Fruit fly (Drosophila melanogaster) whole organism, adult: ENCODE results near the gene CG33770.

Source experiments
- CG11617 ChIP-seq: fragments of 200-800 bp; sonication (Bioruptor generic); optimal IDR thresholded peaks from 2 replicates; lab custom pipeline; 2017; ENCODE audit warnings: mild to moderate bottlenecking, missing biosample characterization, missing genetic modification reagents, missing genetic modification characterization
- CG12768 ChIP-seq: fragments of 200-800 bp; sonication (Bioruptor generic); optimal IDR thresholded peaks from 2 replicates; lab custom pipeline; 2017; ENCODE audit warnings: missing biosample characterization, missing genetic modification characterization, mild to moderate bottlenecking, moderate library complexity, missing genetic modification reagents
- CG14711 ChIP-seq: fragments of 200-800 bp; sonication (Bioruptor generic); optimal IDR thresholded peaks from 2 replicates; lab custom pipeline; 2018; ENCODE audit warnings: missing biosample characterization, mild to moderate bottlenecking, missing genetic modification characterization, moderate library complexity
- CG1620 ChIP-seq: fragments of 200-800 bp; sonication (Bioruptor generic); optimal IDR thresholded peaks from 2 replicates; lab custom pipeline; 2016; ENCODE audit warnings: missing biosample characterization, missing genetic modification characterization
- CG33017 ChIP-seq: fragments of 200-800 bp; sonication (Bioruptor generic); optimal IDR thresholded peaks from 2 replicates; lab custom pipeline; 2018; ENCODE audit warnings: missing biosample characterization, mild to moderate bottlenecking, missing genetic modification characterization, moderate library complexity
- CG5204 ChIP-seq: fragments of 200-800 bp; sonication (Bioruptor generic); optimal IDR thresholded peaks from 2 replicates; lab custom pipeline; 2016; ENCODE audit warnings: missing biosample characterization, missing genetic modification characterization
- CG7045 ChIP-seq: fragments of 200-800 bp; sonication (Bioruptor generic); optimal IDR thresholded peaks from 2 replicates; lab custom pipeline; 2017; ENCODE audit warnings: missing biosample characterization, mild to moderate bottlenecking, missing genetic modification characterization
- CG7101 ChIP-seq: fragments of 200-800 bp; sonication (Bioruptor generic); optimal IDR thresholded peaks from 2 replicates; lab custom pipeline; 2018; ENCODE audit warnings: missing biosample characterization, mild to moderate bottlenecking, missing genetic modification characterization, moderate library complexity
- Clk ChIP-seq: fragments of 200-800 bp; sonication (Bioruptor generic); optimal IDR thresholded peaks from 2 replicates; lab custom pipeline; 2017; ENCODE audit warnings: missing biosample characterization, missing genetic modification characterization
- Crg-1 ChIP-seq: fragments of 200-800 bp; sonication (Bioruptor generic); optimal IDR thresholded peaks from 2 replicates; lab custom pipeline; 2016; ENCODE audit warnings: missing biosample characterization, missing genetic modification characterization
- Hr96 ChIP-seq: fragments of 200-800 bp; sonication (Bioruptor generic); optimal IDR thresholded peaks from 2 replicates; lab custom pipeline; 2016; ENCODE audit warnings: missing biosample characterization, missing genetic modification characterization
- Mnt ChIP-seq: fragments of 200-800 bp; sonication (Bioruptor generic); optimal IDR thresholded peaks from 2 replicates; lab custom pipeline; 2016; ENCODE audit warnings: missing biosample characterization, mild to moderate bottlenecking, missing genetic modification characterization
- bab1 ChIP-seq: fragments of 200-800 bp; sonication (Bioruptor generic); optimal IDR thresholded peaks from 3 replicates; lab custom pipeline; 2019; ENCODE audit warnings: missing biosample characterization, mild to moderate bottlenecking, missing genetic modification characterization, moderate library complexity
- cic ChIP-seq: fragments of 200-800 bp; sonication (Bioruptor generic); optimal IDR thresholded peaks from 2 replicates; lab custom pipeline; 2017; ENCODE audit warnings: missing biosample characterization, mild to moderate bottlenecking, missing genetic modification characterization, moderate library complexity
- cnc ChIP-seq, 2 experiments: fragments of >200 bp; optimal IDR thresholded peaks; 2 replicates each; lab custom pipeline; 2017
- kay ChIP-seq: fragments of 200-800 bp; sonication (Bioruptor generic); peaks from one replicate; lab custom pipeline; 2016; ENCODE audit warnings: missing biosample characterization, missing genetic modification characterization, borderline replicate concordance
- ovo ChIP-seq: fragments of 200-800 bp; sonication (Bioruptor generic); optimal IDR thresholded peaks from 2 replicates; lab custom pipeline; 2016; ENCODE audit warnings: missing biosample characterization, missing genetic modification characterization
- pad ChIP-seq: fragments of 200-800 bp; sonication (Bioruptor generic); optimal IDR thresholded peaks from 3 replicates; lab custom pipeline; 2017; ENCODE audit warnings: missing biosample characterization, missing genetic modification characterization, mild to moderate bottlenecking, moderate library complexity, missing genetic modification reagents
- tj ChIP-seq: fragments of 200-800 bp; sonication (Bioruptor generic); optimal IDR thresholded peaks from 3 replicates; lab custom pipeline; 2017; ENCODE audit warnings: missing biosample characterization, mild to moderate bottlenecking, missing genetic modification characterization, moderate library complexity
- toe ChIP-seq: fragments of 200-800 bp; sonication (Bioruptor generic); optimal IDR thresholded peaks from 2 replicates; lab custom pipeline; 2016; ENCODE audit warnings: missing biosample characterization, missing genetic modification characterization

Gene CG33770

dm6 chr3L:22665110-22665509 is 16.6 kb downstream of the CG33770 start:
- TF ChIP-seq ovo (GFP tag; lab: Kevin White, UChicago) (no peak), Crg-1 (GFP tag; lab: Kevin White, UChicago) (no peak), Clk (no peak), CG7045 (GFP tag; lab: Kevin White, UChicago) (no peak), cic (GFP tag; lab: Kevin White, UChicago) (no peak), CG11617 (GFP tag; lab: Kevin White, UChicago) (no peak)

- TF ChIP-seq Mnt (GFP tag; lab: Kevin White, UChicago) (no peak), CG5204 (no peak), toe (GFP tag; lab: Kevin White, UChicago) (no peak), kay (GFP tag; lab: Kevin White, UChicago) (no peak), CG14711 (no peak), cic (GFP tag; lab: Kevin White, UChicago) (no peak), tj (no peak), CG1620 (GFP tag; lab: Kevin White, UChicago) (no peak), ovo (GFP tag; lab: Kevin White, UChicago) (no peak), Clk (no peak), Crg-1 (GFP tag; lab: Kevin White, UChicago) (no peak), CG7101 (no peak), cnc (optimal IDR thresholded peaks at IDR 0.05; lab: Kevin White, UChicago) (no peak), Hr96 (GFP tag; lab: Kevin White, UChicago) (no peak), CG12768 (GFP tag; lab: Kevin White, UChicago) (no peak), bab1 (GFP tag; lab: Kevin White, UChicago) (no peak), CG7045 (GFP tag; lab: Kevin White, UChicago) (no peak), pad (no peak)
Observed at dm6 chr3L:22669275-22670006, 21.0 kb downstream of the CG33770 start, which contains the start of gene Jhbp6. TSS of gene Jhbp6 (plus strand) at chr3L:22669956.

- no peak for TF ChIP-seq Hr96 (GFP tag; lab: Kevin White, UChicago)
- TF ChIP-seq CG1620 (GFP tag; lab: Kevin White, UChicago), result no peak
- TF ChIP-seq cnc (optimal IDR thresholded peaks at IDR 0.05; lab: Kevin White, UChicago), result no peak
- no peak for TF ChIP-seq CG5204
- TF ChIP-seq kay (GFP tag; lab: Kevin White, UChicago), result no peak
- no peak for TF ChIP-seq toe (GFP tag; lab: Kevin White, UChicago)
- no peak for TF ChIP-seq CG14711
- no peak for TF ChIP-seq Mnt (GFP tag; lab: Kevin White, UChicago)
- no peak for TF ChIP-seq cic (GFP tag; lab: Kevin White, UChicago)
- TF ChIP-seq CG11617 (GFP tag; lab: Kevin White, UChicago), result no peak
- no peak for TF ChIP-seq Clk
Observed at dm6 chr3L:22670174-22670573, 21.7 kb downstream of the CG33770 start.

DNA sequence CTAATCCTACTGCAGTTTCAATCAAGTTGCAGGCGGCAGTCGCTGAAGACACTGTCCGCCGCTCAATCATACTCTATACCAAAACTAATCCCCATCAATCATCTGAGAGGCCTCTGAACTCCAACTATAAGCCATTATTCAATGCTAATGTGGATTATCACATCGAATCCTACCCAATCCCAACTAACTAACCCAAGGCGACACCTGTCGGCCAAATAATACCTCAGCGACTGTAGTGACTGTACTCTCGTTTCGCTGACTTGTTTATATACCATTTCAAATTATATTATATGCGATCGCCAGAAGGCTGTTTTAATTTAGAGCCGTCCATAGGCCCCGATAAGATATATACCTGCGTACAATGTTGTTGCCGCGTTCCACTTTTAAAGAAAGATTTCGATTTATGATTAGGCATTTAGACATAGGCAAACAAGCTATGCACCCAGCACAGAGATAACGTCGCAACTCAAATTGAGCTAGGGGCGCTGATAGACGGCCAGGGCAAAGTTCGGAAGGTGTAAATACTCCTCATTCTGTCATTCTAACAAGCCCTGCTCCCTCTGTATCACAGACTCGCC is 23.3 kb downstream of the CG33770 start:
- no peak for TF ChIP-seq ovo (GFP tag; lab: Kevin White, UChicago)
- no peak for TF ChIP-seq Hr96 (GFP tag; lab: Kevin White, UChicago)
- no peak for TF ChIP-seq Clk
- TF ChIP-seq pad, result no peak
- no peak for TF ChIP-seq CG11617 (GFP tag; lab: Kevin White, UChicago)
- no peak for TF ChIP-seq toe (GFP tag; lab: Kevin White, UChicago)
- TF ChIP-seq Crg-1 (GFP tag; lab: Kevin White, UChicago), result no peak
- no peak for TF ChIP-seq CG5204
- no peak for TF ChIP-seq Mnt (GFP tag; lab: Kevin White, UChicago)
- no peak for TF ChIP-seq CG1620 (GFP tag; lab: Kevin White, UChicago)
- no peak for TF ChIP-seq CG33017 (tag; lab: Kevin White, UChicago)
- no peak for TF ChIP-seq cnc (optimal IDR thresholded peaks at IDR 0.05; lab: Kevin White, UChicago)
- TF ChIP-seq CG12768 (GFP tag; lab: Kevin White, UChicago), result no peak
- TF ChIP-seq CG7101, result no peak
- no peak for TF ChIP-seq kay (GFP tag; lab: Kevin White, UChicago)
- no peak for TF ChIP-seq cic (GFP tag; lab: Kevin White, UChicago)
- TF ChIP-seq tj, result no peak
- no peak for TF ChIP-seq CG7045 (GFP tag; lab: Kevin White, UChicago)
- TF ChIP-seq CG14711, result no peak

DNA sequence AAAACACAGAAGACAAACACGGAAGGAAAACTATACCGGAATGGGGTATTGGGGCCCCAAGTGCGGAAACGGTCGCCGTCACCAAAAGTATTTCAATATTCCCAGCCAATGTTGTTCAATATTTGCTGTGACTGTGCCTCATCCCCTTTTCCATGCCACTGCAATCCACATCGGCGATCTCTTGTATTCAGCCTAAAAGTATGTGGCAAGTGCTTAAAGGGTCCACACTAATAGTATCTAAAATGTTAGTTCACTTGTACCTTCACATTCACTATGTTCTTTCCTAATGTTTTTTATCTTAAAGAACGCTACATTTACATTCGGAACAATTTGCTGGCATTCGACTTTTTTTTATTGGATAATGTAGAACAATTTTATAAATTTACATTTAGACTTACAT is 32.5 kb downstream of the CG33770 start:
- TF ChIP-seq bab1 (GFP tag; lab: Kevin White, UChicago) (no peak), CG12768 (GFP tag; lab: Kevin White, UChicago) (no peak), CG1620 (GFP tag; lab: Kevin White, UChicago) (no peak), toe (GFP tag; lab: Kevin White, UChicago) (no peak), kay (GFP tag; lab: Kevin White, UChicago) (no peak), Mnt (GFP tag; lab: Kevin White, UChicago) (no peak), CG5204 (no peak), CG7101 (no peak), ovo (GFP tag; lab: Kevin White, UChicago) (no peak), pad (no peak), CG7045 (GFP tag; lab: Kevin White, UChicago) (no peak), Hr96 (GFP tag; lab: Kevin White, UChicago) (no peak), CG14711 (no peak), tj (no peak), cnc (optimal IDR thresholded peaks at IDR 0.05; lab: Kevin White, UChicago) (no peak), Clk (no peak)

DNA sequence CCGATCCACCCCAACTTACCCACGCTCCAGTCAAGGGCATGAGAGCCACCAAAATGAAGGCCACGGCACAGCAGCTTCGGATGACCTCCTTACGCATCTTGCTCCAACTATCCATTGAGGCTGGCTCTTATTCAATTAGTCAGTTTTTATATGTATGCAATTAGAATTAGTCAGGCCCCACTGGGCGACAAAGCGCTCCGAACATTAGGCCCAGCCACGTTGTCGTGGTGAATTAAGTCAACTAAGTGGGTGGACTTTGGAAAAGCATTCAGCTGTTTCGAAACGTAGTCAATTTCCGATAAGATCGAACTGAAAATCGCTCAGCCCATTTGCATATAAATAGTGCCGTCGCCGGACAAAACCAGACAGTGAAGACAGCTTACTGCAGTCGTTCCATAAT is 38.5 kb downstream of the CG33770 start, which contains the start of the genes CG14455 and CG14456:
CG14455 (minus strand) TSS at position 101 of the 400 bp plus-strand sequence.
CG14456 (plus strand) TSS at position 236 of the 400 bp plus-strand sequence.
- TF ChIP-seq CG14711 (no peak), bab1 (GFP tag; lab: Kevin White, UChicago) (no peak), pad (no peak), Hr96 (GFP tag; lab: Kevin White, UChicago) (no peak), Mnt (GFP tag; lab: Kevin White, UChicago) (no peak), CG7045 (GFP tag; lab: Kevin White, UChicago) (no peak), CG1620 (GFP tag; lab: Kevin White, UChicago) (no peak), CG7101 (no peak), tj (no peak)
